Worm (Caenorhabditis elegans) whole organism, L2 larva: ENCODE measurements around the gene mfsd-8.
A peak's percentile ranks its signal among the peaks of the same experiment; 100 is the strongest.

Experiments
- C34F6.9 ChIP-seq: fragments of 150-350 bp; optimal IDR thresholded peaks from 2 replicates; lab custom pipeline; 2014; ENCODE audit warnings: missing biosample characterization, missing genetic modification characterization
- R02D3.7 ChIP-seq: fragments of 150-350 bp; optimal IDR thresholded peaks from 2 replicates; lab custom pipeline; 2014; ENCODE audit warnings: missing biosample characterization, missing genetic modification characterization
- ZK546.5 ChIP-seq: sonication (generic microtip); optimal IDR thresholded peaks from 2 replicates; lab custom pipeline; 2017; ENCODE audit warnings: missing biosample characterization, missing genetic modification characterization
- alr-1 ChIP-seq: fragments of 150-350 bp; optimal IDR thresholded peaks from 2 replicates; lab custom pipeline; 2014; ENCODE audit warnings: missing biosample characterization, missing genetic modification characterization
- aly-2 ChIP-seq: fragments of 150-350 bp; optimal IDR thresholded peaks from 2 replicates; lab custom pipeline; 2014; ENCODE audit warnings: missing biosample characterization, missing genetic modification characterization
- ama-1 ChIP-seq: fragments of 150-350 bp; optimal IDR thresholded peaks from 2 replicates; lab custom pipeline; 2018; ENCODE audit warnings: inconsistent platforms
- blmp-1 ChIP-seq: sonication (generic microtip); optimal IDR thresholded peaks from 2 replicates; lab custom pipeline; 2017; ENCODE audit warnings: missing genetic modification characterization, mild to moderate bottlenecking, missing compliant biosample characterization, antibody characterized with exemption, moderate library complexity; ENCODE audit not compliant: insufficient read depth
- crh-2 ChIP-seq: sonication (generic microtip); optimal IDR thresholded peaks from 2 replicates; lab custom pipeline; 2017; ENCODE audit warnings: missing biosample characterization, missing genetic modification characterization
- egl-27 ChIP-seq: sonication (generic microtip); optimal IDR thresholded peaks from 3 replicates; lab custom pipeline; 2017; ENCODE audit warnings: missing biosample characterization, missing genetic modification reagents, missing genetic modification characterization
- elt-1 ChIP-seq: fragments of 150-350 bp; optimal IDR thresholded peaks from 2 replicates; lab custom pipeline; 2014; ENCODE audit warnings: missing biosample characterization, missing genetic modification characterization
- elt-3 ChIP-seq: sonication (generic microtip); optimal IDR thresholded peaks from 2 replicates; lab custom pipeline; 2017; ENCODE audit warnings: missing biosample characterization, missing genetic modification characterization
- fos-1 ChIP-seq: fragments of 150-350 bp; optimal IDR thresholded peaks from 2 replicates; lab custom pipeline; 2014; ENCODE audit warnings: missing biosample characterization, missing genetic modification characterization
- gmeb-1 ChIP-seq: fragments of 150-350 bp; optimal IDR thresholded peaks from 2 replicates; lab custom pipeline; 2014; ENCODE audit warnings: missing biosample characterization, missing genetic modification characterization
- lin-11 ChIP-seq: fragments of 150-350 bp; sonication (generic microtip); optimal IDR thresholded peaks from 2 replicates; lab custom pipeline; 2014; ENCODE audit warnings: missing biosample characterization, missing genetic modification characterization, inconsistent platforms, mixed read lengths
- lin-39 ChIP-seq: fragments of 150-350 bp; optimal IDR thresholded peaks from 2 replicates; lab custom pipeline; 2014; ENCODE audit warnings: missing biosample characterization, missing genetic modification reagents, missing genetic modification characterization
- lsy-2 ChIP-seq, 2 experiments: fragments of 150-350 bp in 1 of 2; sonication (generic microtip) in 1 of 2; optimal IDR thresholded peaks; 2 replicates each; lab custom pipeline; 2014 to 2017; ENCODE audit warnings: missing biosample characterization in 2 of 2, missing genetic modification characterization in 2 of 2
- mab-5 ChIP-seq: fragments of 150-350 bp; optimal IDR thresholded peaks from 2 replicates; lab custom pipeline; 2014; ENCODE audit warnings: missing biosample characterization, missing genetic modification characterization
- mbf-1 ChIP-seq: sonication (generic microtip); optimal IDR thresholded peaks from 2 replicates; lab custom pipeline; 2017; ENCODE audit warnings: missing biosample characterization, missing genetic modification characterization
- mdl-1 ChIP-seq, 2 experiments: fragments of 150-350 bp in 1 of 2; sonication (generic microtip) in 1 of 2; optimal IDR thresholded peaks; 2 replicates each; lab custom pipeline; 2017; ENCODE audit warnings: missing biosample characterization in 2 of 2, missing genetic modification characterization in 2 of 2
- nhr-11 ChIP-seq: fragments of 150-350 bp; optimal IDR thresholded peaks from 2 replicates; lab custom pipeline; 2014; ENCODE audit warnings: missing biosample characterization, missing genetic modification characterization
- nhr-12 ChIP-seq: fragments of 150-350 bp; optimal IDR thresholded peaks from 2 replicates; lab custom pipeline; 2014; ENCODE audit warnings: missing biosample characterization, missing genetic modification characterization
- nhr-237 ChIP-seq: fragments of 150-350 bp; optimal IDR thresholded peaks from 2 replicates; lab custom pipeline; 2014; ENCODE audit warnings: missing biosample characterization, missing genetic modification characterization
- nhr-25 ChIP-seq: fragments of 150-350 bp; sonication (generic microtip); optimal IDR thresholded peaks from 3 replicates; lab custom pipeline; 2014; ENCODE audit warnings: missing biosample characterization, missing genetic modification characterization
- sem-4 ChIP-seq: fragments of 150-350 bp; optimal IDR thresholded peaks from 2 replicates; lab custom pipeline; 2014; ENCODE audit warnings: missing biosample characterization, missing genetic modification reagents, missing genetic modification characterization
- skn-1 ChIP-seq: sonication (generic microtip); optimal IDR thresholded peaks from 2 replicates; lab custom pipeline; 2017; ENCODE audit warnings: missing biosample characterization, missing genetic modification characterization
- sma-9 ChIP-seq, 2 experiments: fragments of 150-350 bp in 1 of 2; sonication (generic microtip) in 1 of 2; optimal IDR thresholded peaks; 2 replicates each; lab custom pipeline; 2014 to 2016; ENCODE audit warnings: missing genetic modification characterization in 2 of 2, mild to moderate bottlenecking in 1 of 2, missing biosample characterization in 1 of 2, missing compliant biosample characterization in 1 of 2, missing genetic modification reagents in 1 of 2, moderate library complexity in 1 of 2
- snpc-4 ChIP-seq: fragments of 150-350 bp; optimal IDR thresholded peaks from 2 replicates; lab custom pipeline; 2014; ENCODE audit warnings: missing biosample characterization, missing genetic modification characterization
- unc-39 ChIP-seq: fragments of 150-350 bp; optimal IDR thresholded peaks from 2 replicates; lab custom pipeline; 2014; ENCODE audit warnings: missing biosample characterization, missing genetic modification characterization
- unc-55 ChIP-seq: fragments of 150-350 bp; sonication (generic microtip); optimal IDR thresholded peaks from 3 replicates; lab custom pipeline; 2014; ENCODE audit warnings: missing biosample characterization, missing genetic modification reagents, missing genetic modification characterization
- unc-62 ChIP-seq: fragments of 150-350 bp; optimal IDR thresholded peaks from 2 replicates; lab custom pipeline; 2014; ENCODE audit warnings: missing biosample characterization, missing genetic modification reagents, missing genetic modification characterization
- zag-1 ChIP-seq: fragments of 150-350 bp; optimal IDR thresholded peaks from 2 replicates; lab custom pipeline; 2014; ENCODE audit warnings: missing biosample characterization, missing genetic modification characterization
- ztf-1 ChIP-seq: fragments of 200-800 bp; sonication (Bioruptor generic); conservative IDR thresholded peaks from 2 replicates; pipeline ENCODE4 v1.3.6; 2022; ENCODE audit warnings: missing genetic modification characterization, missing compliant biosample characterization
- ztf-11 ChIP-seq: sonication (generic microtip); optimal IDR thresholded peaks from 2 replicates; lab custom pipeline; 2017; ENCODE audit warnings: missing biosample characterization, missing genetic modification characterization
- ztf-4 ChIP-seq: fragments of 150-350 bp; optimal IDR thresholded peaks from 2 replicates; lab custom pipeline; 2014; ENCODE audit warnings: missing biosample characterization, missing genetic modification characterization

The mfsd-8 gene

DNA sequence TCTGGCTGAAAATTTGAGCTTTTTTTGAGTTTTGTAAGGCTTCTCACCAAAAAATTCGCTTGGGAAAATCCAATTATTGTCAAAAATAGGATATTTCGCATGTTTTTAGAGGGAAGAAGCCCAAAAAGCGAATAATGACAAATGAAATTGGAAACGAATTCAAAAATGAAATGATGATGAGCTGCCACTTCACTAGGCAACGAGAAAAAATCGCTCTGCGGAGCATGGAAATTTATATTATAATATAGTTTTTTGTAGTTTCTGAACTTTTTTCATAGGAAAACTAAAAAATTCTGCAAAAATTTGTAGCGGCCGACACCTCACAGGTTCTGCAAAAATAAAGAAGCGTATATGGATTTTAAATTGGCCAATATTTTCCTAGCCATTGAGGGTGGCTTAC lies 29.1 kb upstream of the mfsd-8 start, which contains the start of gene Y53G8AL.3:
Gene Y53G8AL.3 (minus strand): TSS at position 101 of the 400 bp plus-strand sequence.
- TF ChIP-seq nhr-12 (no peak), mab-5 (no peak), mdl-1 (tag; optimal IDR thresholded peaks at IDR 0.05; lab: Kevin White, UChicago) (no peak), lin-39 (tag; lab: Kevin White, UChicago) (no peak), elt-3 (tag; lab: Kevin White, UChicago) (no peak), fos-1 (tag; lab: Kevin White, UChicago) (no peak), crh-2 (tag; lab: Kevin White, UChicago) (no peak), mbf-1 (tag; lab: Kevin White, UChicago) (no peak), sma-9 (GFP tag; optimal IDR thresholded peaks at IDR 0.05; lab: Kevin White, UChicago) (no peak), sma-9 (tag; optimal IDR thresholded peaks at IDR 0.05; lab: Kevin White, UChicago) (no peak), snpc-4 (tag; lab: Kevin White, UChicago) (no peak), R02D3.7 (no peak), ztf-1 (GFP tag; lab: Robert Waterston, UW) (no peak)

ce11 chrIII:3253736-3254135 lies 28.4 kb upstream of the mfsd-8 start:
- no peak for TF ChIP-seq snpc-4 (tag; lab: Kevin White, UChicago)
- TF ChIP-seq alr-1: no peak
- no peak for TF ChIP-seq lin-39 (tag; lab: Kevin White, UChicago)
- no peak for TF ChIP-seq nhr-25 (tag; lab: Kevin White, UChicago)
- no peak for TF ChIP-seq nhr-11 (tag; lab: Kevin White, UChicago)
- no peak for TF ChIP-seq lin-11
- no peak for TF ChIP-seq blmp-1 (tag; lab: Kevin White, UChicago)
- no peak for TF ChIP-seq sem-4 (tag; lab: Kevin White, UChicago)
- no peak for TF ChIP-seq lsy-2 (tag; optimal IDR thresholded peaks at IDR 0.05; lab: Kevin White, UChicago)
- TF ChIP-seq sma-9 (GFP tag; optimal IDR thresholded peaks at IDR 0.05; lab: Kevin White, UChicago): peak; percentile 63
- TF ChIP-seq sma-9 (tag; optimal IDR thresholded peaks at IDR 0.05; lab: Kevin White, UChicago): no peak
- TF ChIP-seq mdl-1 (tag; optimal IDR thresholded peaks at IDR 0.05; lab: Kevin White, UChicago): no peak
- no peak for TF ChIP-seq ama-1 (lab: Kevin White, UChicago)
- TF ChIP-seq nhr-237 (tag; lab: Kevin White, UChicago): no peak
- TF ChIP-seq fos-1 (tag; lab: Kevin White, UChicago): peak; percentile 90
- no peak for TF ChIP-seq unc-55 (GFP tag; lab: Kevin White, UChicago)
- TF ChIP-seq unc-39: no peak
- no peak for TF ChIP-seq ZK546.5
- no peak for TF ChIP-seq nhr-12
- peak; percentile 37 for TF ChIP-seq egl-27 (tag; lab: Kevin White, UChicago)
- TF ChIP-seq skn-1 (tag; lab: Kevin White, UChicago): no peak
- TF ChIP-seq ztf-4: no peak
- TF ChIP-seq gmeb-1: peak; percentile 1

ce11 chrIII:3255023-3255422 lies 27.1 kb upstream of the mfsd-8 start:
- TF ChIP-seq R02D3.7 (no peak), elt-1 (tag; lab: Kevin White, UChicago) (no peak), zag-1 (tag; lab: Kevin White, UChicago) (no peak)

DNA sequence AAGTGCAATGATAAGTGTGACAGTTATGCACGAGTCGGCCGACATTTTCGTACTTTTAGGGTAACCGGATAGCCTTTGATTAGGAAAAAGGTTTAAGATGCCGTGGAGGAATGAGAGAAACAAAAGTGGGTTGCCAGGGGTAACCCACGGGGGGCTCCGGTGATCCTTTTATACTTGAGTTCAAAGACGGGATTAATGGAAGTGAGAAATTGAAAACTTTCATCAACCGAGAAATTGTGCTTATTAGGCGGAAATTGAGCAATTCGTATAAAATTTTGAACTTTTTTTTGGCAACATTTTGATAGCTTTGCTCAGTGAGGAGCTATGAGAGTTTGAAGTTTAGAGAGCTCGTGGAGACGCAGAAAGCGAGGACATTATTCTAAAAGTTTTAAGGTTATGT lies 26.5 kb upstream of the mfsd-8 start, which contains the start of gene Y53G8AM.4:
Gene Y53G8AM.4 (minus strand): TSS at position 101 of the 400 bp plus-strand sequence.
- no peak for TF ChIP-seq C34F6.9
- TF ChIP-seq ztf-11 (tag; lab: Kevin White, UChicago): no peak
- no peak for TF ChIP-seq egl-27 (tag; lab: Kevin White, UChicago)
- no peak for TF ChIP-seq unc-62

DNA sequence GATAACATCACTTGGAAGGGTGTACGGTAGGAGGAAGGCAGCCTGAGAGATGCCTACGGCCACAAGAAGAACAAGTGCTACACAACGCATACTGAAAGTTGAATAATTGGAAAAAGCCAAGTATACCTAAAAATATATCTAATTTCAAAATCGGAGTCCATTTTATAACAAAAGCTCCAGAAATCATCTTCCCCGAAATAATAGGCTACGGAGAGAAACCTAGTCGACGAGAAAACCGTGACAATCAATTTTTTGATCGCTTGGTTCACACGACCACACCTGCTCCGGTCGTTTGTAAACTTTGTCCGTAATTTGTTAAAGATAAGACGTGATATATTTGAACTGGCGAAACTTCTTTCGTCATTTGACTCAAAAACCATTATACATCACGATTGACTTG lies 23.8 kb upstream of the mfsd-8 start, which contains the start of gene nspg-7.2:
Gene nspg-7.2 (minus strand): TSS at position 101 of the 400 bp plus-strand sequence.
- TF ChIP-seq alr-1: no peak
- TF ChIP-seq snpc-4 (tag; lab: Kevin White, UChicago): no peak
- TF ChIP-seq ama-1 (lab: Kevin White, UChicago): no peak
- TF ChIP-seq unc-39: no peak
- no peak for TF ChIP-seq aly-2 (tag; lab: Kevin White, UChicago)
- TF ChIP-seq ztf-11 (tag; lab: Kevin White, UChicago): no peak
- TF ChIP-seq nhr-12: no peak
- TF ChIP-seq elt-3 (tag; lab: Kevin White, UChicago): no peak
- no peak for TF ChIP-seq nhr-237 (tag; lab: Kevin White, UChicago)
- no peak for TF ChIP-seq ztf-1 (GFP tag; lab: Robert Waterston, UW)
- no peak for TF ChIP-seq elt-1 (tag; lab: Kevin White, UChicago)
